Fruit fly (Drosophila melanogaster): Measurements from ENCODE around the gene CG42710.

- no peak for TF ChIP-seq EcR (GFP tag; optimal IDR thresholded peaks at IDR 0.05)
- TF ChIP-seq usp (GFP tag; optimal IDR thresholded peaks at IDR 0.05): no peak
- TF ChIP-seq Dll (optimal IDR thresholded peaks at IDR 0.05): no peak
- no peak for TF ChIP-seq psq (optimal IDR thresholded peaks at IDR 0.05)
- no peak for TF ChIP-seq pan (optimal IDR thresholded peaks at IDR 0.05)
These were observed 35.0 kb upstream of the CG42710 start for dm6 chr2L:8817343-8817742.
